Fruit fly (Drosophila melanogaster): ENCODE data around the gene CG4860.

- TF ChIP-seq CG12768 (GFP tag; optimal IDR thresholded peaks at IDR 0.05) (no peak), pad (GFP tag; optimal IDR thresholded peaks at IDR 0.05) (no peak), CG11617 (GFP tag; optimal IDR thresholded peaks at IDR 0.05) (no peak)
Measured at dm6 chr3R:12239166-12239565, 17.9 kb upstream of the CG4860 start, which contains the start of gene Cyp313a3.

Data from whole organism, adult.